Worm (Caenorhabditis elegans) whole organism, L1 larva: ENCODE measurements around the gene nspc-19.
A peak's percentile ranks its signal among the peaks of the same experiment; 100 is the strongest.

Experiments used
- C16A3.4 ChIP-seq: fragments of 150-350 bp; optimal IDR thresholded peaks from 2 replicates; lab custom pipeline; 2014; ENCODE audit warnings: missing biosample characterization, missing genetic modification characterization
- C34B4.2 ChIP-seq: sonication (generic microtip); optimal IDR thresholded peaks from 2 replicates; lab custom pipeline; 2017; ENCODE audit warnings: mild to moderate bottlenecking, missing genetic modification characterization, missing compliant biosample characterization
- F16B12.6 ChIP-seq: fragments of 150-350 bp; optimal IDR thresholded peaks from 2 replicates; lab custom pipeline; 2014; ENCODE audit warnings: missing biosample characterization, missing genetic modification characterization
- Y116A8C.19 ChIP-seq: sonication (generic microtip); optimal IDR thresholded peaks from 2 replicates; lab custom pipeline; 2016; ENCODE audit warnings: missing compliant biosample characterization, missing genetic modification characterization, borderline replicate concordance
- aly-2 ChIP-seq: fragments of 150-350 bp; optimal IDR thresholded peaks from 2 replicates; lab custom pipeline; 2014; ENCODE audit warnings: missing biosample characterization, missing genetic modification characterization
- blmp-1 ChIP-seq: fragments of 150-350 bp; optimal IDR thresholded peaks from 2 replicates; lab custom pipeline; 2014; ENCODE audit warnings: missing biosample characterization, missing genetic modification characterization
- ceh-63 ChIP-seq: fragments of 200-800 bp; sonication (Bioruptor generic); optimal IDR thresholded peaks from 2 replicates; lab custom pipeline; 2018; ENCODE audit warnings: mild to moderate bottlenecking, missing genetic modification characterization, missing compliant biosample characterization
- ceh-88 ChIP-seq: fragments of 200-800 bp; sonication (Bioruptor generic); IDR thresholded peaks from 2 replicates; pipeline ENCODE4 v1.3.6; 2022; ENCODE audit warnings: missing genetic modification characterization, missing compliant biosample characterization
- ceh-90 ChIP-seq: sonication (generic microtip); optimal IDR thresholded peaks from 2 replicates; lab custom pipeline; 2016; ENCODE audit warnings: missing genetic modification characterization, missing compliant biosample characterization
- ces-1 ChIP-seq: fragments of 150-350 bp; optimal IDR thresholded peaks from 2 replicates; lab custom pipeline; 2014; ENCODE audit warnings: missing biosample characterization, missing genetic modification reagents, missing genetic modification characterization
- dpl-1 ChIP-seq, 3 experiments: fragments of 150-350 bp in 2 of 3; sonication (generic microtip) in 1 of 3; optimal IDR thresholded peaks; 2 replicates each; lab custom pipeline; 2014 to 2017; ENCODE audit warnings: missing biosample characterization in 3 of 3, missing genetic modification characterization in 3 of 3, missing genetic modification reagents in 3 of 3
- efl-1 ChIP-seq, 4 experiments: fragments of 150-350 bp; optimal IDR thresholded peaks in 3 of 4; peaks in 1 of 4; 1 replicate in 1 of 4; 2 replicates in 3 of 4; lab custom pipeline; 2014; ENCODE audit warnings: missing biosample characterization in 2 of 4, missing genetic modification characterization in 2 of 4, missing genetic modification reagents in 2 of 4
- egl-13 ChIP-seq: sonication (generic microtip); optimal IDR thresholded peaks from 2 replicates; lab custom pipeline; 2016; ENCODE audit warnings: missing genotype, missing genetic modification reagents, missing genetic modification characterization, missing compliant biosample characterization
- elt-2 ChIP-seq: sonication (generic microtip); optimal IDR thresholded peaks from 2 replicates; lab custom pipeline; 2016; ENCODE audit warnings: missing genetic modification characterization, mild to moderate bottlenecking, inconsistent platforms, missing compliant biosample characterization, missing genetic modification reagents
- elt-3 ChIP-seq, 6 experiments: fragments of 150-350 bp in 1 of 6; sonication (generic microtip); optimal IDR thresholded peaks; 2 replicates each; lab custom pipeline; 2017 to 2018; ENCODE audit warnings: missing biosample characterization in 6 of 6, missing genetic modification characterization in 6 of 6, inconsistent platforms in 1 of 6
- fkh-10 ChIP-seq: sonication (generic microtip); optimal IDR thresholded peaks from 2 replicates; lab custom pipeline; 2017; ENCODE audit warnings: missing biosample characterization, missing genetic modification reagents, missing genetic modification characterization
- fkh-8 ChIP-seq: sonication (generic microtip); optimal IDR thresholded peaks from 2 replicates; lab custom pipeline; 2016; ENCODE audit warnings: mild to moderate bottlenecking, missing genetic modification characterization, missing compliant biosample characterization
- grh-1 ChIP-seq: fragments of 200-800 bp; sonication (Bioruptor generic); IDR thresholded peaks from 2 replicates; pipeline ENCODE4 v1.3.6; 2022; ENCODE audit warnings: missing genetic modification reagents, missing genetic modification characterization, missing compliant biosample characterization
- hlh-17 ChIP-seq: fragments of 200-800 bp; sonication (Bioruptor generic); optimal IDR thresholded peaks from 2 replicates; lab custom pipeline; 2018; ENCODE audit warnings: missing genetic modification characterization, mild to moderate bottlenecking, missing compliant biosample characterization, moderate library complexity, borderline replicate concordance
- irx-1 ChIP-seq: sonication (generic microtip); optimal IDR thresholded peaks from 2 replicates; lab custom pipeline; 2016; ENCODE audit warnings: missing genetic modification characterization, missing compliant biosample characterization
- jun-1 ChIP-seq: fragments of 150-350 bp; optimal IDR thresholded peaks from 2 replicates; lab custom pipeline; 2014; ENCODE audit warnings: missing biosample characterization, missing genetic modification reagents, missing genetic modification characterization
- lin-14 ChIP-seq: fragments of 200-800 bp; sonication (Bioruptor generic); optimal IDR thresholded peaks from 2 replicates; lab custom pipeline; 2018; ENCODE audit warnings: mild to moderate bottlenecking, missing genetic modification characterization, moderate library complexity, missing compliant biosample characterization
- lin-35 ChIP-seq, 2 experiments: fragments of 150-350 bp; optimal IDR thresholded peaks; 2 replicates each; lab custom pipeline; 2014; ENCODE audit warnings: missing biosample characterization in 2 of 2, missing genetic modification characterization in 2 of 2, missing genetic modification reagents in 2 of 2
- mab-9 ChIP-seq: fragments of 200-800 bp; sonication (Bioruptor generic); IDR thresholded peaks from 2 replicates; pipeline ENCODE4 v1.3.6; 2022; ENCODE audit warnings: missing genetic modification reagents, missing genetic modification characterization, missing compliant biosample characterization
- mdl-1 ChIP-seq, 2 experiments: fragments of 150-350 bp; optimal IDR thresholded peaks; 2 replicates each; lab custom pipeline; 2014 to 2017; ENCODE audit warnings: missing biosample characterization in 2 of 2, missing genetic modification characterization in 2 of 2, inconsistent platforms in 1 of 2
- mep-1 ChIP-seq: fragments of 150-350 bp; optimal IDR thresholded peaks from 2 replicates; lab custom pipeline; 2014; ENCODE audit warnings: missing biosample characterization, missing genetic modification characterization
- nhr-11 ChIP-seq: fragments of 150-350 bp; optimal IDR thresholded peaks from 2 replicates; lab custom pipeline; 2014; ENCODE audit warnings: missing biosample characterization, missing genetic modification characterization
- nhr-12 ChIP-seq: sonication (generic microtip); optimal IDR thresholded peaks from 2 replicates; lab custom pipeline; 2017; ENCODE audit warnings: missing biosample characterization, missing genetic modification characterization
- nhr-19 ChIP-seq: fragments of 200-800 bp; sonication (Bioruptor generic); conservative IDR thresholded peaks from 2 replicates; pipeline ENCODE4 v1.3.6; 2022; ENCODE audit warnings: missing genetic modification characterization, missing compliant biosample characterization
- nhr-20 ChIP-seq: sonication (generic microtip); optimal IDR thresholded peaks from 2 replicates; lab custom pipeline; 2016; ENCODE audit warnings: mild to moderate bottlenecking, missing genetic modification characterization, missing compliant biosample characterization
- nhr-237 ChIP-seq: fragments of 150-350 bp; optimal IDR thresholded peaks from 2 replicates; lab custom pipeline; 2014; ENCODE audit warnings: missing biosample characterization, missing genetic modification characterization
- nhr-28 ChIP-seq: fragments of 150-350 bp; optimal IDR thresholded peaks from 2 replicates; lab custom pipeline; 2014; ENCODE audit warnings: missing biosample characterization, missing genetic modification characterization
- nhr-47 ChIP-seq: sonication (generic microtip); optimal IDR thresholded peaks from 2 replicates; lab custom pipeline; 2016; ENCODE audit warnings: mild to moderate bottlenecking, missing genetic modification characterization, moderate library complexity, missing compliant biosample characterization
- nhr-85 ChIP-seq: sonication (generic microtip); peaks from one replicate; lab custom pipeline; 2016; ENCODE audit warnings: missing genetic modification characterization, inconsistent platforms, missing compliant biosample characterization
- nhr-90 ChIP-seq: sonication (generic microtip); optimal IDR thresholded peaks from 2 replicates; lab custom pipeline; 2016; ENCODE audit warnings: mild to moderate bottlenecking, missing genetic modification characterization, missing compliant biosample characterization; ENCODE audit not compliant: poor library complexity
- pag-3 ChIP-seq: sonication (generic microtip); optimal IDR thresholded peaks from 2 replicates; lab custom pipeline; 2017; ENCODE audit warnings: missing genetic modification characterization, mild to moderate bottlenecking, missing compliant biosample characterization, antibody characterized with exemption, borderline replicate concordance; ENCODE audit not compliant: insufficient read depth
- pax-3 ChIP-seq: fragments of 200-800 bp; sonication (Bioruptor generic); optimal IDR thresholded peaks from 2 replicates; lab custom pipeline; 2018; ENCODE audit warnings: mild to moderate bottlenecking, missing genetic modification characterization, moderate library complexity, missing compliant biosample characterization
- skn-1 ChIP-seq: fragments of 150-350 bp; optimal IDR thresholded peaks from 2 replicates; lab custom pipeline; 2014; ENCODE audit warnings: missing biosample characterization, missing genetic modification characterization
- snpc-4 ChIP-seq: fragments of 150-350 bp; optimal IDR thresholded peaks from 2 replicates; lab custom pipeline; 2014; ENCODE audit warnings: missing biosample characterization, missing genetic modification characterization
- snu-23 ChIP-seq: sonication (generic microtip); optimal IDR thresholded peaks from 2 replicates; lab custom pipeline; 2016; ENCODE audit warnings: missing genetic modification characterization, missing compliant biosample characterization
- sptf-1 ChIP-seq: fragments of 150-350 bp; optimal IDR thresholded peaks from 2 replicates; lab custom pipeline; 2014; ENCODE audit warnings: missing biosample characterization, missing genetic modification characterization
- sup-37 ChIP-seq: fragments of 200-800 bp; sonication (Bioruptor generic); optimal IDR thresholded peaks from 2 replicates; lab custom pipeline; 2018; ENCODE audit warnings: mild to moderate bottlenecking, missing genetic modification characterization, missing compliant biosample characterization
- swsn-7 ChIP-seq: sonication (generic microtip); optimal IDR thresholded peaks from 2 replicates; lab custom pipeline; 2016; ENCODE audit warnings: missing genetic modification characterization, missing compliant biosample characterization
- tlp-1 ChIP-seq: fragments of 150-350 bp; optimal IDR thresholded peaks from 2 replicates; lab custom pipeline; 2014; ENCODE audit warnings: missing biosample characterization, missing genetic modification characterization
- unc-130 ChIP-seq: fragments of 150-350 bp; optimal IDR thresholded peaks from 2 replicates; lab custom pipeline; 2017; ENCODE audit warnings: missing biosample characterization, missing genetic modification characterization, inconsistent platforms
- unc-62 ChIP-seq: fragments of 150-350 bp; optimal IDR thresholded peaks from 2 replicates; lab custom pipeline; 2014; ENCODE audit warnings: missing biosample characterization, missing genetic modification reagents, missing genetic modification characterization
- unc-86 ChIP-seq: sonication (generic microtip); optimal IDR thresholded peaks from 2 replicates; lab custom pipeline; 2016; ENCODE audit warnings: missing genetic modification characterization, missing compliant biosample characterization
- xbp-1 ChIP-seq: sonication (generic microtip); optimal IDR thresholded peaks from 2 replicates; lab custom pipeline; 2016; ENCODE audit warnings: missing genetic modification characterization, missing compliant biosample characterization
- zag-1 ChIP-seq: fragments of 150-350 bp; optimal IDR thresholded peaks from 2 replicates; lab custom pipeline; 2014; ENCODE audit warnings: missing biosample characterization, missing genetic modification characterization
- zip-4 ChIP-seq: fragments of 200-800 bp; sonication (Bioruptor generic); optimal IDR thresholded peaks from 2 replicates; lab custom pipeline; 2018; ENCODE audit warnings: mild to moderate bottlenecking, missing genetic modification characterization, moderate library complexity, missing compliant biosample characterization
- ztf-4 ChIP-seq: fragments of 150-350 bp; optimal IDR thresholded peaks from 2 replicates; lab custom pipeline; 2014; ENCODE audit warnings: missing biosample characterization, missing genetic modification characterization

nspc-19 gene

ce11 chrX:14562286-14563086, 34.0 kb downstream of the nspc-19 start (continued):
- TF ChIP-seq lin-35 (GFP tag; optimal IDR thresholded peaks at IDR 0.05; lab: Kevin White, UChicago) (no peak), pag-3 (no peak), zag-1 (tag; lab: Kevin White, UChicago) (no peak), nhr-20 (tag; lab: Kevin White, UChicago) (peak; percentile 70), mdl-1 (tag; optimal IDR thresholded peaks at IDR 0.05; lab: Kevin White, UChicago) (no peak), F16B12.6 (tag; lab: Kevin White, UChicago) (no peak), ceh-63 (GFP tag; lab: Kevin White, UChicago) (no peak), dpl-1 (GFP tag; optimal IDR thresholded peaks at IDR 0.05; lab: Kevin White, UChicago) (peak in 1 of 3 experiments; percentile 4), nhr-47 (peak; percentile 96), egl-13 (tag; lab: Kevin White, UChicago) (peak; percentile 97), fkh-8 (tag; lab: Kevin White, UChicago) (peak; percentile 99), skn-1 (tag; lab: Kevin White, UChicago) (no peak), ztf-4 (tag; lab: Kevin White, UChicago) (peak; percentile 86), nhr-237 (tag; lab: Kevin White, UChicago) (no peak), xbp-1 (tag; lab: Kevin White, UChicago) (peak; percentile 60), nhr-11 (peak; percentile 81), ceh-90 (tag; lab: Kevin White, UChicago) (no peak), blmp-1 (tag; lab: Kevin White, UChicago) (peak; percentile 73), tlp-1 (tag; lab: Kevin White, UChicago) (no peak), C34B4.2 (tag; lab: Kevin White, UChicago) (no peak), zip-4 (GFP tag; lab: Kevin White, UChicago) (peak; percentile 25), grh-1 (GFP tag; lab: Robert Waterston, UW) (no peak), fkh-10 (GFP tag; lab: Kevin White, UChicago) (peak; percentile 75), nhr-12 (tag; lab: Kevin White, UChicago) (no peak), lin-14 (GFP tag; lab: Kevin White, UChicago) (peak; percentile 82), efl-1 (optimal IDR thresholded peaks at IDR 0.05; lab: Kevin White, UChicago) (no peak), efl-1 (GFP tag; optimal IDR thresholded peaks at IDR 0.05 in 1 of 2; lab: Kevin White, UChicago) (no peak), aly-2 (no peak), ces-1 (no peak), pax-3 (tag; lab: Kevin White, UChicago) (peak; percentile 87), elt-2 (tag; lab: Kevin White, UChicago) (no peak), nhr-28 (tag; lab: Kevin White, UChicago) (no peak), swsn-7 (peak; percentile 82), sup-37 (GFP tag; lab: Kevin White, UChicago) (no peak), Y116A8C.19 (tag; lab: Kevin White, UChicago) (no peak), snpc-4 (no peak), C16A3.4 (tag; lab: Kevin White, UChicago) (no peak), hlh-17 (no peak), elt-3 (tag; optimal IDR thresholded peaks at IDR 0.05; lab: Kevin White, UChicago) (peak in 2 of 6 experiments; percentile 6 to 35), nhr-85 (tag; lab: Kevin White, UChicago) (no peak), unc-86 (peak; percentile 81), unc-130 (tag; lab: Kevin White, UChicago) (no peak), mep-1 (tag; lab: Kevin White, UChicago) (peak; percentile 46), mab-9 (no peak), irx-1 (peak; percentile 39), snu-23 (GFP tag; lab: Kevin White, UChicago) (peak; percentile 34), ceh-88 (no peak), nhr-90 (tag; lab: Kevin White, UChicago) (no peak), nhr-19 (GFP tag; lab: Robert Waterston, UW) (peak; percentile 68), unc-62 (no peak), sptf-1 (no peak), jun-1 (tag; lab: Kevin White, UChicago) (no peak)
